Worm (Caenorhabditis elegans): ENCODE measurements around the gene npr-13.
A peak's percentile ranks its signal among the peaks of the same experiment; 100 is the strongest.

Gene npr-13

ce11 chrV:14895557-14895956 lies 37.2 kb upstream of the npr-13 start, which contains the start of gene mpst-3:
Gene mpst-3 (plus strand): TSS chrV:14895647.
- TF ChIP-seq snu-23 (GFP tag; optimal IDR thresholded peaks at IDR 0.05) (no peak), pqm-1 (tag; optimal IDR thresholded peaks at IDR 0.05) (peak; percentile 30), unc-130 (tag; optimal IDR thresholded peaks at IDR 0.05) (no peak), sox-4 (tag; optimal IDR thresholded peaks at IDR 0.05) (no peak), ceh-88 (GFP tag; IDR thresholded peaks at IDR 0.05) (no peak), tbx-2 (tag; optimal IDR thresholded peaks at IDR 0.05) (no peak), pag-3 (tag; optimal IDR thresholded peaks at IDR 0.05; ENCODE audit: borderline replicate concordance, insufficient read depth) (no peak), elt-2 (tag; optimal IDR thresholded peaks at IDR 0.05) (peak; percentile 71), mef-2 (tag; optimal IDR thresholded peaks at IDR 0.05) (no peak), unc-30 (tag; optimal IDR thresholded peaks at IDR 0.05) (no peak), ceh-82 (tag; optimal IDR thresholded peaks at IDR 0.05) (peak in 1 of 3 experiments; percentile 11), nhr-90 (tag; optimal IDR thresholded peaks at IDR 0.05; ENCODE audit: poor library complexity) (peak; percentile 1), nhr-28 (tag; optimal IDR thresholded peaks at IDR 0.05) (no peak), aly-2 (tag; optimal IDR thresholded peaks at IDR 0.05) (no peak), zag-1 (tag; optimal IDR thresholded peaks at IDR 0.05) (no peak), F16B12.6 (tag; optimal IDR thresholded peaks at IDR 0.05) (no peak), fkh-10 (GFP tag; optimal IDR thresholded peaks at IDR 0.05) (no peak), nhr-76 (tag; optimal IDR thresholded peaks at IDR 0.05) (no peak), alr-1 (tag; optimal IDR thresholded peaks at IDR 0.05; ENCODE audit: borderline replicate concordance) (no peak), unc-98 (GFP tag; IDR thresholded peaks at IDR 0.05) (no peak), ces-1 (GFP tag; optimal IDR thresholded peaks at IDR 0.05) (no peak), Y116A8C.19 (tag; optimal IDR thresholded peaks at IDR 0.05; ENCODE audit: borderline replicate concordance) (no peak), aha-1 (tag; optimal IDR thresholded peaks at IDR 0.05) (no peak), nhr-19 (GFP tag; conservative IDR thresholded peaks at IDR 0.05) (no peak), dpl-1 (GFP tag; optimal IDR thresholded peaks at IDR 0.05) (no peak), lin-14 (GFP tag; optimal IDR thresholded peaks at IDR 0.05) (peak; percentile 37), C34B4.2 (tag; optimal IDR thresholded peaks at IDR 0.05) (no peak), lin-35 (GFP tag; optimal IDR thresholded peaks at IDR 0.05) (peak in 1 of 2 experiments; percentile 32), efl-1 (optimal IDR thresholded peaks at IDR 0.05) (no peak), efl-1 (GFP tag; optimal IDR thresholded peaks at IDR 0.05 in 1 of 2) (peak in 1 of 2 experiments; percentile 89), skn-1 (tag; optimal IDR thresholded peaks at IDR 0.05) (no peak), ceh-90 (tag; optimal IDR thresholded peaks at IDR 0.05) (no peak)

ce11 chrV:14893355-14894050 lies 35.1 kb upstream of the npr-13 start, which contains the start of the genes mpst-2 and H12D21.5:
Gene mpst-2 (minus strand): TSS chrV:14893455.
Gene H12D21.5 (plus strand): TSS chrV:14894000.
- TF ChIP-seq pag-3 (tag; optimal IDR thresholded peaks at IDR 0.05; ENCODE audit: borderline replicate concordance, insufficient read depth) (no peak), snu-23 (GFP tag; optimal IDR thresholded peaks at IDR 0.05) (no peak), C04F5.9 (tag; optimal IDR thresholded peaks at IDR 0.05) (no peak), ceh-63 (GFP tag; optimal IDR thresholded peaks at IDR 0.05) (no peak), rnt-1 (tag; optimal IDR thresholded peaks at IDR 0.05) (no peak), isw-1 (GFP tag; IDR thresholded peaks at IDR 0.05) (no peak), fkh-4 (tag; optimal IDR thresholded peaks at IDR 0.05; ENCODE audit: borderline replicate concordance) (no peak), sox-4 (tag; optimal IDR thresholded peaks at IDR 0.05) (no peak), efl-3 (GFP tag; optimal IDR thresholded peaks at IDR 0.05) (no peak), nhr-47 (tag; optimal IDR thresholded peaks at IDR 0.05) (no peak), fkh-8 (tag; optimal IDR thresholded peaks at IDR 0.05) (no peak)

Data from whole organism, L1 larva.